Fruit fly (Drosophila melanogaster): Measurements from ENCODE around the gene Npc2f.

Gene Npc2f

DNA sequence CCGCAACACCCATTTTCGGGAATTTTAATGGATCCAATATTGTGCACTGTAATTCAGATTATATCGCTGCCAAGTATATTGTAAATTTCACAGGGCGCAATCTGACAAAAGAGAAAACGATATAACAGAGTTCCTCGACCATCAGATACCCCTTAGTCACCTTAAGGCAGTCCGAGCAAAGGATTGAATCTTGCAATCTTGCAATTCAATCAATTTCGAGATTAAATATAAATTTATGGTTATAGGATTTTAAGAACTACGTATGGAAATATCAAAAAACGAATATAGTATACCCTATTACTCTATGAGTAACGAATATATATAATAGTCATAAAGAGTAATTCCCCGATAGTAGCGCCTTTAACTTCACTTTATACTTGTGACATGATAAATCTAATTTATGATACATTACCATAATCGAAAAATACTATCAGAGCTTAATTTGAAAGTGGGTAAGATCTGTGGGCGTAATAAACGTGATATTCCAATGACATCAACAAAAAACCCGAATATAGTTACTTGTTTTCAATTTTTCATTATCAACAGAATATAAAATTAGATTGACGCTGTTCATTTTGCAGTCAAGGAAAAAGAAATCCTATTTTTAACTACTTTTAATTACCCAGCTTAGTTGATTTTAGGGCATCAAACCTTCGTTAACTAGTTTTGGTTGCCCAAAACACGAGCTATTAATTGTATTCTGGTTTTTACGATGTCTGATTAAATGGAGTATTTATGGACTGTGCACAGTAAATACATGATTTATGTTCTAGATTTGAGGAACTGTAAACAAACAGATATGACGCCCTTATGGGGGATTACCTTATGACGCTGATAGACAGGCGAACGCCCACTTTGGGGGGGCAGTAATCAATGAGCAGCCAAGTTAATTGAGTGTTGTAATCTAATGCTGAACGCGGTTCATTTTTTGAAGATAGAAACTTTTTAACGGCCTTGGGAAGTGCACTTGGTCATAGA is 1.1 kb downstream of the Npc2f start:
- TF ChIP-seq rgr (GFP tag; optimal IDR thresholded peaks at IDR 0.05) (no peak), fru (GFP tag; optimal IDR thresholded peaks at IDR 0.05) (peak; percentile 5), Myc (optimal IDR thresholded peaks at IDR 0.05) (no peak), Rel (GFP tag; optimal IDR thresholded peaks at IDR 0.05) (no peak), Rel (tag; optimal IDR thresholded peaks at IDR 0.05) (peak; percentile 78), Dfd (GFP tag; optimal IDR thresholded peaks at IDR 0.05) (no peak)

DNA sequence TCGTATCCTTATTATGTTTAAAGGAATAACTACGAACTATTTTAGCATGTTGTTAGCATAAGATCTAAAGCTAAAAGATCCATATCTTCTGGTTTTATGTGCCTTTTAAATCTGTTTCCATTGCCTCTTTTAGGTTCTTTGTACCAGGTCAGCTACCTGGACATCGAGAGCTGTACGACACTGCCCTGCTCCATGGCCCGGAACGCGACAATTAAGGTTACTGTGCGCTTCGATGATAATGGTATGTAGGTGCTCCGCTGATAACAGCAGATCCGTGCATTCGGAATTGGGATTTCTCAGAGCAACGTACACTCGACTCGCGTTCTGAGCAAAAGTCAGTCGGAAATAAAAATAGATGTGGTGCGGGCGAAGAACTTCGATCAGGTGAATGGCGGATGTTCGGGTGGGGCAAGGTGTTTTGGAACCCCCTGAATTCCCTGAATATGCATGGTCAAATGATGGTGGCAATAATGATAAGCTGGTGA is 2.0 kb downstream of the Npc2f start:
- no peak for TF ChIP-seq sage (GFP tag; optimal IDR thresholded peaks at IDR 0.05)
- TF ChIP-seq dmrt93B (GFP tag; optimal IDR thresholded peaks at IDR 0.05), result no peak
- TF ChIP-seq Rel (GFP tag; optimal IDR thresholded peaks at IDR 0.05), result no peak
- TF ChIP-seq Rel (tag; optimal IDR thresholded peaks at IDR 0.05), result peak; percentile 92
- no peak for TF ChIP-seq rgr (GFP tag; optimal IDR thresholded peaks at IDR 0.05)

DNA sequence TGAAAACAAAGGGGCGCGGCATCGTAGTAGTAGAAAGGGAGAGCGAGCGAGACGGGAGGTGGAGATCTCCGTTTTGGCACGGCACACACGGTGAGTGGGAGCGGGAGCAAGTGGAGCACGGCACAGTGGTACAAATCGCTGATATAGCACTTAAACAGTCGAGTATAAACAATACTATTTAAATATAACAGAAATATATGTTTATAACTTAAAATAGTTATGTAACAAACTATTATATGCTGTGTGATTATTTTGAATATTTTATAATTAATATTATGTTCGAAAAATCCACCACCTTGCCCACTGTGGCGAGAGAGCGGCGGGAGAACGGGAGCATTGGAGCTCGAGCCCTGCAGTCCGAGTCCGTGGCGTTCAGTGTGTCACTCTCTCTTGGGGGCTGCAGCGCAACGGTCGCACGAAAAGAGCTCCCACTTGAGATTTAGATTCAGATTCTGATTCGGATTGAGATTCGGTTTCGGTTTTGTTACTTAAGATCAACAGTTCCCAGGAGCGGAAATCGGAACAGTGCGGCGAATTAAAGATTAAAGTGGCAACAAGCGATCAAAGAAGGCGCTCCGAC is 3.4 kb downstream of the Npc2f start, which contains the start of gene Kal1:
Gene Kal1, plus strand, starts transcription at position 383 of the 580 bp plus-strand sequence.
- TF ChIP-seq tai (GFP tag; optimal IDR thresholded peaks at IDR 0.05) (no peak), rgr (GFP tag; optimal IDR thresholded peaks at IDR 0.05) (peak; percentile 98), CG9705 (GFP tag; optimal IDR thresholded peaks at IDR 0.05) (peak; percentile 91), Hr78 (GFP tag; optimal IDR thresholded peaks at IDR 0.05) (no peak), woc (GFP tag; optimal IDR thresholded peaks at IDR 0.05) (peak; percentile 85), Sp1 (GFP tag; optimal IDR thresholded peaks at IDR 0.05) (peak; percentile 99), Dfd (GFP tag; optimal IDR thresholded peaks at IDR 0.05) (no peak), jim (GFP tag; optimal IDR thresholded peaks at IDR 0.05) (no peak), Dif (GFP tag; optimal IDR thresholded peaks at IDR 0.05; ENCODE audit: partially characterized antibody) (peak; percentile 55), brk (GFP tag; optimal IDR thresholded peaks at IDR 0.05) (peak; percentile 96), Jra (GFP tag; optimal IDR thresholded peaks at IDR 0.05) (peak; percentile 80), Myc (optimal IDR thresholded peaks at IDR 0.05) (no peak), Vsx2 (GFP tag; optimal IDR thresholded peaks at IDR 0.05; ENCODE audit: partially characterized antibody) (no peak), h (GFP tag; optimal IDR thresholded peaks at IDR 0.05) (peak; percentile 98), Hnf4 (GFP tag; optimal IDR thresholded peaks at IDR 0.05) (peak; percentile 93), Rel (GFP tag; optimal IDR thresholded peaks at IDR 0.05) (peak; percentile 98), Rel (tag; optimal IDR thresholded peaks at IDR 0.05) (peak; percentile 88), N (GFP tag; optimal IDR thresholded peaks at IDR 0.05) (no peak), CrebA (GFP tag; optimal IDR thresholded peaks at IDR 0.05; ENCODE audit: borderline replicate concordance) (no peak), sage (GFP tag; optimal IDR thresholded peaks at IDR 0.05) (peak; percentile 95), GATAd (GFP tag; optimal IDR thresholded peaks at IDR 0.05) (no peak), Mio (GFP tag; optimal IDR thresholded peaks at IDR 0.05) (peak; percentile 60), CG32264 (GFP tag; optimal IDR thresholded peaks at IDR 0.05) (peak; percentile 84), foxo (GFP tag; optimal IDR thresholded peaks at IDR 0.05) (peak; percentile 7 to 98), dl (GFP tag; optimal IDR thresholded peaks at IDR 0.05; ENCODE audit: insufficient read depth in 1 of 2, partially characterized antibody in 2 of 2) (peak in 1 of 2 experiments; percentile 50), psq (GFP tag; optimal IDR thresholded peaks at IDR 0.05) (peak; percentile 96), Hr83 (GFP tag; optimal IDR thresholded peaks at IDR 0.05; ENCODE audit: poor library complexity, severe bottlenecking) (no peak), HLH106 (tag; optimal IDR thresholded peaks at IDR 0.05) (peak; percentile 98), br (GFP tag; optimal IDR thresholded peaks at IDR 0.05) (peak; percentile 93), usp (GFP tag; optimal IDR thresholded peaks at IDR 0.05) (no peak), fru (GFP tag; optimal IDR thresholded peaks at IDR 0.05) (peak; percentile 96), lola (GFP tag; optimal IDR thresholded peaks at IDR 0.05) (no peak), ey (GFP tag; optimal IDR thresholded peaks at IDR 0.05) (peak; percentile 90), OdsH (GFP tag; optimal IDR thresholded peaks at IDR 0.05) (peak; percentile 98), dmrt93B (GFP tag; optimal IDR thresholded peaks at IDR 0.05) (peak; percentile 94), dsf (GFP tag; optimal IDR thresholded peaks at IDR 0.05; ENCODE audit: borderline replicate concordance) (peak; percentile 72), Abd-B (GFP tag; optimal IDR thresholded peaks at IDR 0.05) (no peak), sv (GFP tag; optimal IDR thresholded peaks at IDR 0.05) (peak; percentile 65), pan (optimal IDR thresholded peaks at IDR 0.05) (no peak)
